Worm (Caenorhabditis elegans) whole organism, young adult: ENCODE measurements around the gene F28A10.13.

ENCODE experiments used
- F55B11.4 ChIP-seq: sonication (generic microtip); optimal IDR thresholded peaks from 2 replicates; lab custom pipeline; 2016; ENCODE audit warnings: missing compliant biosample characterization, missing genetic modification characterization, borderline replicate concordance; ENCODE audit not compliant: insufficient read depth
- K11D2.4 ChIP-seq: fragments of 200-800 bp; sonication (Bioruptor generic); IDR thresholded peaks from 2 replicates; pipeline ENCODE4 v1.3.6; 2022; ENCODE audit warnings: missing genetic modification reagents, missing genetic modification characterization, missing compliant biosample characterization
- ama-1 ChIP-seq, 3 experiments: fragments of 150-350 bp in 1 of 3; sonication (generic microtip) in 2 of 3; optimal IDR thresholded peaks; 2 replicates each; lab custom pipeline; 2014 to 2018; ENCODE audit warnings: missing biosample characterization in 2 of 3, missing genetic modification characterization in 2 of 3, missing genetic modification reagents in 2 of 3
- ekl-4 ChIP-seq: fragments of 200-800 bp; sonication (Bioruptor generic); IDR thresholded peaks from 2 replicates; pipeline ENCODE4 v1.3.6; 2022; ENCODE audit warnings: missing genetic modification reagents, missing genetic modification characterization, missing compliant biosample characterization
- him-1 ChIP-seq: sonication (generic microtip); optimal IDR thresholded peaks from 2 replicates; lab custom pipeline; 2016; ENCODE audit warnings: missing genotype, missing genetic modification reagents, missing genetic modification characterization, missing compliant biosample characterization
- nhr-179 ChIP-seq: sonication (generic microtip); optimal IDR thresholded peaks from 2 replicates; lab custom pipeline; 2016; ENCODE audit warnings: mild to moderate bottlenecking, missing genetic modification characterization, missing compliant biosample characterization
- nhr-27 ChIP-seq: fragments of 200-800 bp; sonication (Bioruptor generic); optimal IDR thresholded peaks from 2 replicates; lab custom pipeline; 2018; ENCODE audit warnings: mild to moderate bottlenecking, missing genetic modification characterization, moderate library complexity, missing compliant biosample characterization
- nhr-80 ChIP-seq: sonication (generic microtip); optimal IDR thresholded peaks from 2 replicates; lab custom pipeline; 2016; ENCODE audit warnings: missing genetic modification characterization, missing compliant biosample characterization
- repo-1 ChIP-seq: sonication (generic microtip); optimal IDR thresholded peaks from 2 replicates; lab custom pipeline; 2017; ENCODE audit warnings: mild to moderate bottlenecking, missing genetic modification characterization, missing compliant biosample characterization
- snpc-4 ChIP-seq, 5 experiments: fragments of 150-350 bp in 1 of 5; sonication (generic microtip) in 4 of 5; optimal IDR thresholded peaks; 2 replicates each; lab custom pipeline; 2014 to 2018; ENCODE audit warnings: missing genetic modification characterization in 5 of 5, missing biosample characterization in 3 of 5, antibody characterized with exemption in 2 of 5, mild to moderate bottlenecking in 2 of 5, missing compliant biosample characterization in 2 of 5, missing genotype in 2 of 5, moderate library complexity in 2 of 5, missing genetic modification reagents in 1 of 5

DNA sequence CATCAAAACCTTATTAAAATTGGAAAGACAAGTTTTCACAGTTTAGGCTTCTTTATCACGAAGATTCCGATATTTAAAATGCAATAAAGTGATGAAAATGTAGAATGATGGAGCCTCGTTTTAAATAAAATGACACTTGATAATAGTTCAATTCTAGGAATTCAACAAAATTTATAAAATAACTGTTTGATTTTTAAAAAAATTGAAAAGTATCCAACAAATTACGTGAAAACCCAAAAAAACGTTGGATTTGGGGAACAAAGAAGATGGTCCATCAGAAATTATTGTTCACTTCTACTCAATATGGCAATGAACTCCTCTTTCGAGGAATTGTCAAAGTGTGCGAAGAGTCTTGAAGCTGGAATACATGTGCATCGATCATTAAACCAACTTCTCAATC is 4.6 kb upstream of the F28A10.13 start, which contains the start of gene F28A10.4:
- TF ChIP-seq snpc-4 (GFP tag; optimal IDR thresholded peaks at IDR 0.05; lab: Kevin White, UChicago) (no peak), snpc-4 (tag; optimal IDR thresholded peaks at IDR 0.05; lab: Kevin White, UChicago) (no peak), ekl-4 (GFP tag; lab: Robert Waterston, UW) (no peak), repo-1 (no peak), nhr-80 (no peak), ama-1 (optimal IDR thresholded peaks at IDR 0.05; lab: Kevin White, UChicago) (no peak), ama-1 (GFP tag; optimal IDR thresholded peaks at IDR 0.05; lab: Kevin White, UChicago) (no peak), him-1 (tag; lab: Kevin White, UChicago) (no peak), F55B11.4 (tag; lab: Kevin White, UChicago) (no peak), nhr-27 (tag; lab: Kevin White, UChicago) (no peak), nhr-179 (tag; lab: Kevin White, UChicago) (no peak), K11D2.4 (no peak)
